Worm (Caenorhabditis elegans): ENCODE results near the gene F09G8.5.

The F09G8.5 gene

ce11 chrIII:8280352-8280751, 25.6 kb downstream of the F09G8.5 start:
- TF ChIP-seq ceh-43 (GFP tag; optimal IDR thresholded peaks at IDR 0.05) = no peak
- no peak for TF ChIP-seq snpc-4 (tag; optimal IDR thresholded peaks at IDR 0.05)
- no peak for TF ChIP-seq cnd-1 (tag; optimal IDR thresholded peaks at IDR 0.05)
- no peak for TF ChIP-seq M03D4.4 (tag; optimal IDR thresholded peaks at IDR 0.05)
- no peak for TF ChIP-seq bed-3 (GFP tag; optimal IDR thresholded peaks at IDR 0.05)
- no peak for TF ChIP-seq drap-1 (GFP tag; optimal IDR thresholded peaks at IDR 0.05)
- no peak for TF ChIP-seq elt-3 (tag; optimal IDR thresholded peaks at IDR 0.05)
- TF ChIP-seq flh-1 (GFP tag; optimal IDR thresholded peaks at IDR 0.05) = no peak
- no peak for TF ChIP-seq tbx-8 (GFP tag; optimal IDR thresholded peaks at IDR 0.05)
- TF ChIP-seq nhr-2 (tag; optimal IDR thresholded peaks at IDR 0.05) = no peak
- no peak for TF ChIP-seq blmp-1 (tag; optimal IDR thresholded peaks at IDR 0.05)
- no peak for TF ChIP-seq lsy-2 (tag; optimal IDR thresholded peaks at IDR 0.05)
- no peak for TF ChIP-seq sem-2 (GFP tag; optimal IDR thresholded peaks at IDR 0.05)
- TF ChIP-seq nhr-76 (tag; optimal IDR thresholded peaks at IDR 0.05) = no peak
- no peak for TF ChIP-seq mls-2 (tag; optimal IDR thresholded peaks at IDR 0.05)
- no peak for TF ChIP-seq unc-62 (GFP tag; optimal IDR thresholded peaks at IDR 0.05)
- no peak for TF ChIP-seq ceh-83 (GFP tag; optimal IDR thresholded peaks at IDR 0.05)
- no peak for TF ChIP-seq ham-2 (GFP tag; optimal IDR thresholded peaks at IDR 0.05)
- TF ChIP-seq ceh-39 (tag; optimal IDR thresholded peaks at IDR 0.05) = no peak

ce11 chrIII:8281310-8281709, 26.5 kb downstream of the F09G8.5 start:
- TF ChIP-seq nhr-2 (tag; optimal IDR thresholded peaks at IDR 0.05) = peak; percentile 4
- no peak for TF ChIP-seq nhr-237 (tag; optimal IDR thresholded peaks at IDR 0.05)

ce11 chrIII:8283525-8283924, 28.8 kb downstream of the F09G8.5 start:
- TF ChIP-seq unc-39 (tag; optimal IDR thresholded peaks at IDR 0.05) (no peak), hlh-1 (tag; optimal IDR thresholded peaks at IDR 0.05) (peak; percentile 5), mls-2 (tag; optimal IDR thresholded peaks at IDR 0.05) (no peak), sptf-1 (tag; optimal IDR thresholded peaks at IDR 0.05) (no peak), ceh-83 (GFP tag; optimal IDR thresholded peaks at IDR 0.05) (no peak), lsy-2 (tag; optimal IDR thresholded peaks at IDR 0.05) (no peak), elt-1 (tag; optimal IDR thresholded peaks at IDR 0.05; ENCODE audit: borderline replicate concordance, insufficient read depth) (no peak), M03D4.4 (tag; optimal IDR thresholded peaks at IDR 0.05) (no peak), blmp-1 (tag; optimal IDR thresholded peaks at IDR 0.05) (no peak), snpc-4 (tag; optimal IDR thresholded peaks at IDR 0.05) (no peak), ztf-11 (tag; optimal IDR thresholded peaks at IDR 0.05) (no peak), cnd-1 (tag; optimal IDR thresholded peaks at IDR 0.05) (no peak), ces-1 (GFP tag; optimal IDR thresholded peaks at IDR 0.05) (no peak), ceh-43 (GFP tag; optimal IDR thresholded peaks at IDR 0.05) (no peak), flh-1 (GFP tag; optimal IDR thresholded peaks at IDR 0.05) (no peak), elt-3 (tag; optimal IDR thresholded peaks at IDR 0.05) (no peak), pha-4 (tag; optimal IDR thresholded peaks at IDR 0.05) (no peak), nhr-28 (tag; optimal IDR thresholded peaks at IDR 0.05) (no peak), nhr-237 (tag; optimal IDR thresholded peaks at IDR 0.05) (no peak), bed-3 (GFP tag; optimal IDR thresholded peaks at IDR 0.05) (no peak), lin-32 (GFP tag; optimal IDR thresholded peaks at IDR 0.05) (no peak), nhr-2 (tag; optimal IDR thresholded peaks at IDR 0.05) (peak; percentile 21), zip-8 (tag; optimal IDR thresholded peaks at IDR 0.05) (peak; percentile 35), drap-1 (GFP tag; optimal IDR thresholded peaks at IDR 0.05) (no peak), ham-2 (GFP tag; optimal IDR thresholded peaks at IDR 0.05) (no peak), lin-13 (tag; optimal IDR thresholded peaks at IDR 0.05) (no peak)

ce11 chrIII:8286003-8286402, 31.2 kb downstream of the F09G8.5 start:
- peak; percentile 23 for TF ChIP-seq ces-1 (GFP tag; optimal IDR thresholded peaks at IDR 0.05)
- no peak for TF ChIP-seq cnd-1 (tag; optimal IDR thresholded peaks at IDR 0.05)

- no peak for TF ChIP-seq nhr-237 (tag; optimal IDR thresholded peaks at IDR 0.05)
- TF ChIP-seq hlh-1 (tag; optimal IDR thresholded peaks at IDR 0.05) = peak; percentile 91
- no peak for TF ChIP-seq mls-2 (tag; optimal IDR thresholded peaks at IDR 0.05)
- no peak for TF ChIP-seq ceh-83 (GFP tag; optimal IDR thresholded peaks at IDR 0.05)
Measured at ce11 chrIII:8286824-8287223, 32.0 kb downstream of the F09G8.5 start.

ce11 chrIII:8287519-8287918, 32.7 kb downstream of the F09G8.5 start:
- TF ChIP-seq unc-120 (tag; optimal IDR thresholded peaks at IDR 0.05; ENCODE audit: poor library complexity, severe bottlenecking) (peak; percentile 66), sptf-1 (tag; optimal IDR thresholded peaks at IDR 0.05) (peak; percentile 27), mab-5 (tag; optimal IDR thresholded peaks at IDR 0.05) (no peak)
